Worm (Caenorhabditis elegans) whole organism, L1 larva: Measurements from ENCODE around the gene F33A8.4.

Experiments
- F16B12.6 ChIP-seq: fragments of 150-350 bp; optimal IDR thresholded peaks from 2 replicates; lab custom pipeline; 2014; ENCODE audit warnings: missing biosample characterization, missing genetic modification characterization
- aha-1 ChIP-seq: fragments of 150-350 bp; optimal IDR thresholded peaks from 2 replicates; lab custom pipeline; 2014; ENCODE audit warnings: missing biosample characterization, missing genetic modification characterization
- alr-1 ChIP-seq: fragments of 200-800 bp; sonication (Bioruptor generic); optimal IDR thresholded peaks from 2 replicates; lab custom pipeline; 2018; ENCODE audit warnings: borderline replicate concordance, mild to moderate bottlenecking, missing genetic modification characterization, missing compliant biosample characterization
- blmp-1 ChIP-seq: fragments of 150-350 bp; optimal IDR thresholded peaks from 2 replicates; lab custom pipeline; 2014; ENCODE audit warnings: missing biosample characterization, missing genetic modification characterization
- ceh-63 ChIP-seq: fragments of 200-800 bp; sonication (Bioruptor generic); optimal IDR thresholded peaks from 2 replicates; lab custom pipeline; 2018; ENCODE audit warnings: mild to moderate bottlenecking, missing genetic modification characterization, missing compliant biosample characterization
- ceh-82 ChIP-seq, 3 experiments: fragments of 150-350 bp in 1 of 3; sonication (generic microtip) in 2 of 3; optimal IDR thresholded peaks; 2 replicates each; lab custom pipeline; 2014 to 2017; ENCODE audit warnings: missing biosample characterization in 3 of 3, missing genetic modification characterization in 3 of 3
- ceh-88 ChIP-seq: fragments of 200-800 bp; sonication (Bioruptor generic); IDR thresholded peaks from 2 replicates; pipeline ENCODE4 v1.3.6; 2022; ENCODE audit warnings: missing genetic modification characterization, missing compliant biosample characterization
- ces-1 ChIP-seq: fragments of 150-350 bp; optimal IDR thresholded peaks from 2 replicates; lab custom pipeline; 2014; ENCODE audit warnings: missing biosample characterization, missing genetic modification reagents, missing genetic modification characterization
- dpl-1 ChIP-seq, 3 experiments: fragments of 150-350 bp in 2 of 3; sonication (generic microtip) in 1 of 3; optimal IDR thresholded peaks; 2 replicates each; lab custom pipeline; 2014 to 2017; ENCODE audit warnings: missing biosample characterization in 3 of 3, missing genetic modification characterization in 3 of 3, missing genetic modification reagents in 3 of 3
- dsc-1 ChIP-seq: sonication (generic microtip); optimal IDR thresholded peaks from 2 replicates; lab custom pipeline; 2016; ENCODE audit warnings: mild to moderate bottlenecking, missing genetic modification characterization, missing compliant biosample characterization
- efl-1 ChIP-seq, 4 experiments: fragments of 150-350 bp; optimal IDR thresholded peaks in 3 of 4; peaks in 1 of 4; 1 replicate in 1 of 4; 2 replicates in 3 of 4; lab custom pipeline; 2014; ENCODE audit warnings: missing biosample characterization in 2 of 4, missing genetic modification characterization in 2 of 4, missing genetic modification reagents in 2 of 4
- elt-2 ChIP-seq: sonication (generic microtip); optimal IDR thresholded peaks from 2 replicates; lab custom pipeline; 2016; ENCODE audit warnings: missing genetic modification characterization, mild to moderate bottlenecking, inconsistent platforms, missing compliant biosample characterization, missing genetic modification reagents
- ets-5 ChIP-seq: fragments of 200-800 bp; sonication (Bioruptor generic); IDR thresholded peaks from 2 replicates; pipeline ENCODE4 v1.3.6; 2022; ENCODE audit warnings: missing genetic modification characterization, missing compliant biosample characterization
- fos-1 ChIP-seq: fragments of 150-350 bp; optimal IDR thresholded peaks from 2 replicates; lab custom pipeline; 2014; ENCODE audit warnings: missing biosample characterization, missing genetic modification characterization
- grh-1 ChIP-seq: fragments of 200-800 bp; sonication (Bioruptor generic); IDR thresholded peaks from 2 replicates; pipeline ENCODE4 v1.3.6; 2022; ENCODE audit warnings: missing genetic modification reagents, missing genetic modification characterization, missing compliant biosample characterization
- hpl-2 ChIP-seq: fragments of 150-350 bp; optimal IDR thresholded peaks from 2 replicates; lab custom pipeline; 2014; ENCODE audit warnings: missing biosample characterization, missing genetic modification reagents, missing genetic modification characterization
- lin-14 ChIP-seq: fragments of 200-800 bp; sonication (Bioruptor generic); optimal IDR thresholded peaks from 2 replicates; lab custom pipeline; 2018; ENCODE audit warnings: mild to moderate bottlenecking, missing genetic modification characterization, moderate library complexity, missing compliant biosample characterization
- lin-15B ChIP-seq: fragments of 150-350 bp; sonication (generic microtip); optimal IDR thresholded peaks from 3 replicates; lab custom pipeline; 2014; ENCODE audit warnings: missing biosample characterization, missing genetic modification characterization
- lin-35 ChIP-seq, 2 experiments: fragments of 150-350 bp; optimal IDR thresholded peaks; 2 replicates each; lab custom pipeline; 2014; ENCODE audit warnings: missing biosample characterization in 2 of 2, missing genetic modification characterization in 2 of 2, missing genetic modification reagents in 2 of 2
- lin-39 ChIP-seq: fragments of 150-350 bp; optimal IDR thresholded peaks from 2 replicates; lab custom pipeline; 2014; ENCODE audit warnings: missing biosample characterization, missing genetic modification reagents, missing genetic modification characterization
- mab-9 ChIP-seq: fragments of 200-800 bp; sonication (Bioruptor generic); IDR thresholded peaks from 2 replicates; pipeline ENCODE4 v1.3.6; 2022; ENCODE audit warnings: missing genetic modification reagents, missing genetic modification characterization, missing compliant biosample characterization
- mdl-1 ChIP-seq, 2 experiments: fragments of 150-350 bp; optimal IDR thresholded peaks; 2 replicates each; lab custom pipeline; 2014 to 2017; ENCODE audit warnings: missing biosample characterization in 2 of 2, missing genetic modification characterization in 2 of 2, inconsistent platforms in 1 of 2
- nhr-11 ChIP-seq: fragments of 150-350 bp; optimal IDR thresholded peaks from 2 replicates; lab custom pipeline; 2014; ENCODE audit warnings: missing biosample characterization, missing genetic modification characterization
- nhr-12 ChIP-seq: sonication (generic microtip); optimal IDR thresholded peaks from 2 replicates; lab custom pipeline; 2017; ENCODE audit warnings: missing biosample characterization, missing genetic modification characterization
- nhr-19 ChIP-seq: fragments of 200-800 bp; sonication (Bioruptor generic); conservative IDR thresholded peaks from 2 replicates; pipeline ENCODE4 v1.3.6; 2022; ENCODE audit warnings: missing genetic modification characterization, missing compliant biosample characterization
- nhr-20 ChIP-seq: sonication (generic microtip); optimal IDR thresholded peaks from 2 replicates; lab custom pipeline; 2016; ENCODE audit warnings: mild to moderate bottlenecking, missing genetic modification characterization, missing compliant biosample characterization
- nhr-28 ChIP-seq: fragments of 150-350 bp; optimal IDR thresholded peaks from 2 replicates; lab custom pipeline; 2014; ENCODE audit warnings: missing biosample characterization, missing genetic modification characterization
- nhr-71 ChIP-seq: sonication (generic microtip); optimal IDR thresholded peaks from 2 replicates; lab custom pipeline; 2016; ENCODE audit warnings: mild to moderate bottlenecking, missing genetic modification characterization, moderate library complexity, missing compliant biosample characterization
- nhr-76 ChIP-seq: sonication (generic microtip); optimal IDR thresholded peaks from 2 replicates; lab custom pipeline; 2017; ENCODE audit warnings: missing biosample characterization, missing genetic modification characterization
- nhr-77 ChIP-seq: fragments of 150-350 bp; optimal IDR thresholded peaks from 2 replicates; lab custom pipeline; 2014; ENCODE audit warnings: missing biosample characterization, missing genetic modification characterization
- nhr-85 ChIP-seq: sonication (generic microtip); peaks from one replicate; lab custom pipeline; 2016; ENCODE audit warnings: missing genetic modification characterization, inconsistent platforms, missing compliant biosample characterization
- rnt-1 ChIP-seq: sonication (generic microtip); optimal IDR thresholded peaks from 2 replicates; lab custom pipeline; 2016; ENCODE audit warnings: mild to moderate bottlenecking, missing genetic modification characterization, moderate library complexity, missing compliant biosample characterization
- unc-130 ChIP-seq: fragments of 150-350 bp; optimal IDR thresholded peaks from 2 replicates; lab custom pipeline; 2017; ENCODE audit warnings: missing biosample characterization, missing genetic modification characterization, inconsistent platforms
- unc-30 ChIP-seq: sonication (generic microtip); optimal IDR thresholded peaks from 2 replicates; lab custom pipeline; 2017; ENCODE audit warnings: missing biosample characterization, missing genetic modification characterization
- unc-86 ChIP-seq: sonication (generic microtip); optimal IDR thresholded peaks from 2 replicates; lab custom pipeline; 2016; ENCODE audit warnings: missing genetic modification characterization, missing compliant biosample characterization
- xbp-1 ChIP-seq: sonication (generic microtip); optimal IDR thresholded peaks from 2 replicates; lab custom pipeline; 2016; ENCODE audit warnings: missing genetic modification characterization, missing compliant biosample characterization
- ztf-11 ChIP-seq, 2 experiments: sonication (generic microtip); optimal IDR thresholded peaks; 2 replicates each; lab custom pipeline; 2016 to 2017; ENCODE audit warnings: missing genetic modification characterization in 2 of 2, missing biosample characterization in 1 of 2, missing compliant biosample characterization in 1 of 2

The F33A8.4 gene

ce11 chrII:11015210-11015609, 33.6 kb downstream of the F33A8.4 start (continued):
- TF ChIP-seq hpl-2 (GFP tag; lab: Kevin White, UChicago) (no peak), ztf-11 (tag; optimal IDR thresholded peaks at IDR 0.05; lab: Kevin White, UChicago) (no peak), elt-2 (tag; lab: Kevin White, UChicago) (no peak), mdl-1 (tag; optimal IDR thresholded peaks at IDR 0.05; lab: Kevin White, UChicago) (no peak), nhr-12 (no peak), ets-5 (GFP tag; lab: Robert Waterston, UW) (no peak), F16B12.6 (tag; lab: Kevin White, UChicago) (no peak), dpl-1 (GFP tag; optimal IDR thresholded peaks at IDR 0.05; lab: Kevin White, UChicago) (no peak), dsc-1 (no peak), fos-1 (tag; lab: Kevin White, UChicago) (no peak), aha-1 (tag; lab: Kevin White, UChicago) (no peak), lin-15B (no peak), lin-39 (no peak), blmp-1 (no peak), nhr-76 (tag; lab: Kevin White, UChicago) (no peak), nhr-71 (tag; lab: Kevin White, UChicago) (no peak)

- no peak for TF ChIP-seq rnt-1 (tag; lab: Kevin White, UChicago)
Observed at ce11 chrII:11013667-11014066, 35.2 kb downstream of the F33A8.4 start, which contains the start of gene col-81. col-81 (minus strand) TSS chrII:11013767.

ce11 chrII:11012532-11013179, 36.2 kb downstream of the F33A8.4 start:
- TF ChIP-seq alr-1 (no peak), lin-35 (GFP tag; optimal IDR thresholded peaks at IDR 0.05; lab: Kevin White, UChicago) (no peak), ceh-82 (tag; optimal IDR thresholded peaks at IDR 0.05; lab: Kevin White, UChicago) (no peak), nhr-85 (tag; lab: Kevin White, UChicago) (no peak), nhr-11 (tag; lab: Kevin White, UChicago) (no peak), ztf-11 (tag; optimal IDR thresholded peaks at IDR 0.05; lab: Kevin White, UChicago) (no peak), nhr-77 (tag; lab: Kevin White, UChicago) (no peak), unc-130 (tag; lab: Kevin White, UChicago) (no peak), xbp-1 (tag; lab: Kevin White, UChicago) (no peak), mab-9 (no peak), unc-30 (tag; lab: Kevin White, UChicago) (no peak), unc-86 (no peak)

- TF ChIP-seq ztf-11 (tag; optimal IDR thresholded peaks at IDR 0.05; lab: Kevin White, UChicago) (no peak), nhr-12 (no peak), nhr-19 (no peak), mab-9 (no peak), nhr-20 (tag; lab: Kevin White, UChicago) (no peak), grh-1 (no peak), nhr-76 (tag; lab: Kevin White, UChicago) (no peak), elt-2 (tag; lab: Kevin White, UChicago) (no peak), ces-1 (no peak), nhr-28 (tag; lab: Kevin White, UChicago) (no peak), ceh-63 (no peak), xbp-1 (tag; lab: Kevin White, UChicago) (no peak), efl-1 (optimal IDR thresholded peaks at IDR 0.05; lab: Kevin White, UChicago) (no peak), efl-1 (GFP tag; optimal IDR thresholded peaks at IDR 0.05 in 1 of 2; lab: Kevin White, UChicago) (no peak), lin-14 (GFP tag; lab: Kevin White, UChicago) (no peak), ceh-88 (no peak)
Observed at ce11 chrII:11010914-11011313, 37.9 kb downstream of the F33A8.4 start.
